Fruit fly (Drosophila melanogaster) whole organism, embryonic: ENCODE data around the gene Naa20A.

Experiments
- CG11093 ChIP-seq: fragments of 200-800 bp; sonication (Bioruptor generic); IDR thresholded peaks from 3 replicates; pipeline ENCODE4 v1.3.6; 2022; ENCODE audit warnings: missing biosample characterization, missing genetic modification characterization
- CG11504 ChIP-seq: fragments of 200-800 bp; sonication (Bioruptor generic); optimal IDR thresholded peaks from 3 replicates; lab custom pipeline; 2019; ENCODE audit warnings: missing biosample characterization, mild to moderate bottlenecking, missing genetic modification characterization, moderate library complexity
- CG13624 ChIP-seq: fragments of 200-800 bp; sonication (Bioruptor generic); optimal IDR thresholded peaks from 2 replicates; lab custom pipeline; 2016; ENCODE audit warnings: missing biosample characterization, missing genetic modification characterization
- CG15479 ChIP-seq: fragments of 200-800 bp; sonication (Bioruptor generic); optimal IDR thresholded peaks from 3 replicates; lab custom pipeline; 2019; ENCODE audit warnings: missing biosample characterization, mild to moderate bottlenecking, missing genetic modification characterization, moderate library complexity
- CG15514 ChIP-seq: fragments of 200-800 bp; sonication (Bioruptor generic); optimal IDR thresholded peaks from 3 replicates; lab custom pipeline; 2017; ENCODE audit warnings: missing biosample characterization, missing genetic modification characterization, mild to moderate bottlenecking, moderate library complexity, missing genetic modification reagents
- CG2120 ChIP-seq: fragments of 200-800 bp; sonication (Bioruptor generic); optimal IDR thresholded peaks from 3 replicates; lab custom pipeline; 2016; ENCODE audit warnings: missing biosample characterization, missing genetic modification characterization
- CG2199 ChIP-seq: fragments of 200-800 bp; sonication (Bioruptor generic); IDR thresholded peaks from 3 replicates; pipeline ENCODE4 v1.3.6; 2022; ENCODE audit warnings: missing biosample characterization, missing genetic modification characterization
- CG2875 ChIP-seq: fragments of 200-800 bp; sonication (Bioruptor generic); optimal IDR thresholded peaks from 2 replicates; lab custom pipeline; 2017; ENCODE audit warnings: missing biosample characterization, mild to moderate bottlenecking, missing genetic modification characterization, missing genetic modification reagents
- CG2889 ChIP-seq: fragments of 200-800 bp; sonication (Bioruptor generic); IDR thresholded peaks from 3 replicates; pipeline ENCODE4 v1.3.6; 2022; ENCODE audit warnings: missing biosample characterization, missing genetic modification characterization
- CG30403 ChIP-seq: fragments of 200-800 bp; sonication (Bioruptor generic); optimal IDR thresholded peaks from 3 replicates; lab custom pipeline; 2016; ENCODE audit warnings: missing biosample characterization, missing genetic modification characterization
- CG31224 ChIP-seq: fragments of 200-800 bp; sonication (Bioruptor generic); IDR thresholded peaks from 2 replicates; pipeline ENCODE4 v1.3.6; 2022; ENCODE audit warnings: missing biosample characterization, missing genetic modification characterization
- CG31365 ChIP-seq: fragments of 200-800 bp; sonication (Bioruptor generic); optimal IDR thresholded peaks from 2 replicates; lab custom pipeline; 2018; ENCODE audit warnings: missing biosample characterization, mild to moderate bottlenecking, missing genetic modification characterization
- CG3407 ChIP-seq: fragments of 200-800 bp; sonication (Bioruptor generic); optimal IDR thresholded peaks from 2 replicates; lab custom pipeline; 2018; ENCODE audit warnings: missing biosample characterization, mild to moderate bottlenecking, missing genetic modification characterization
- CG43689 ChIP-seq: fragments of 200-800 bp; sonication (Bioruptor generic); IDR thresholded peaks from 2 replicates; pipeline ENCODE4 v1.3.6; 2022; ENCODE audit warnings: missing biosample characterization, missing genetic modification characterization
- CG4854 ChIP-seq: fragments of 200-800 bp; sonication (Bioruptor generic); optimal IDR thresholded peaks from 2 replicates; lab custom pipeline; 2016; ENCODE audit warnings: missing biosample characterization, missing genetic modification characterization, inconsistent platforms
- CG5180 ChIP-seq: fragments of 200-800 bp; sonication (Bioruptor generic); optimal IDR thresholded peaks from 3 replicates; lab custom pipeline; 2017; ENCODE audit warnings: missing biosample characterization, missing genetic modification characterization, mild to moderate bottlenecking, moderate library complexity, missing genetic modification reagents
- CG7786 ChIP-seq: fragments of 200-800 bp; sonication (Bioruptor generic); optimal IDR thresholded peaks from 2 replicates; lab custom pipeline; 2016; ENCODE audit warnings: missing biosample characterization, missing genetic modification characterization
- CG7963 ChIP-seq: fragments of 200-800 bp; sonication (Bioruptor generic); IDR thresholded peaks from 3 replicates; pipeline ENCODE4 v1.3.6; 2022; ENCODE audit warnings: missing biosample characterization, missing genetic modification characterization; ENCODE audit not compliant: partially characterized antibody
- Dek ChIP-seq: fragments of 200-800 bp; sonication (Bioruptor generic); optimal IDR thresholded peaks from 3 replicates; lab custom pipeline; 2019; ENCODE audit warnings: missing biosample characterization, mild to moderate bottlenecking, missing genetic modification characterization, moderate library complexity
- Dip3 ChIP-seq: fragments of 200-800 bp; sonication (Bioruptor generic); optimal IDR thresholded peaks from 3 replicates; lab custom pipeline; 2016; ENCODE audit warnings: missing biosample characterization, missing genetic modification characterization
- Gug ChIP-seq: fragments of 200-800 bp; sonication (Bioruptor generic); IDR thresholded peaks from 4 replicates; pipeline ENCODE4 v1.3.6; 2022; ENCODE audit warnings: missing biosample characterization, missing genetic modification characterization
- Hmr ChIP-seq: fragments of 200-800 bp; sonication (Bioruptor generic); optimal IDR thresholded peaks from 3 replicates; lab custom pipeline; 2017; ENCODE audit warnings: mild to moderate bottlenecking, missing biosample characterization, missing genetic modification reagents, missing genetic modification characterization
- MBD-R2 ChIP-seq: fragments of 200-800 bp; sonication (Bioruptor generic); IDR thresholded peaks from 2 replicates; pipeline ENCODE4 v1.3.6; 2022; ENCODE audit warnings: missing biosample characterization, missing genetic modification characterization
- Nf-YA ChIP-seq: fragments of 200-800 bp; sonication (Bioruptor generic); IDR thresholded peaks from 2 replicates; pipeline ENCODE4 v1.3.6; 2022; ENCODE audit warnings: missing biosample characterization, missing genetic modification characterization
- Ravus ChIP-seq: fragments of 200-800 bp; sonication (Bioruptor generic); IDR thresholded peaks from 2 replicates; pipeline ENCODE4 v1.3.6; 2022; ENCODE audit warnings: missing biosample characterization, missing genetic modification characterization
- Spps ChIP-seq: fragments of 200-800 bp; sonication (Bioruptor generic); optimal IDR thresholded peaks from 2 replicates; lab custom pipeline; 2018; ENCODE audit warnings: missing biosample characterization, mild to moderate bottlenecking, missing genetic modification characterization
- Stat92E ChIP-seq, 3 experiments: fragments of >200 bp in 2 of 3; fragments of 200-800 bp in 1 of 3; sonication (Bioruptor generic) in 1 of 3; optimal IDR thresholded peaks; 2 replicates each; lab custom pipeline; 2017 to 2019; ENCODE audit warnings: missing biosample characterization in 3 of 3, missing genetic modification characterization in 3 of 3, mild to moderate bottlenecking in 1 of 3, moderate library complexity in 1 of 3
- TFAM ChIP-seq: fragments of 200-800 bp; sonication (Bioruptor generic); optimal IDR thresholded peaks from 2 replicates; lab custom pipeline; 2017; ENCODE audit warnings: missing biosample characterization, missing genetic modification characterization, inconsistent platforms
- Vsx1 ChIP-seq: fragments of 200-800 bp; sonication (Bioruptor generic); optimal IDR thresholded peaks from 2 replicates; lab custom pipeline; 2017; ENCODE audit warnings: missing biosample characterization, mild to moderate bottlenecking, missing genetic modification characterization, missing genetic modification reagents
- YL-1 ChIP-seq: fragments of 200-800 bp; sonication (Bioruptor generic); optimal IDR thresholded peaks from 3 replicates; lab custom pipeline; 2017; ENCODE audit warnings: missing biosample characterization, mild to moderate bottlenecking, missing genetic modification characterization
- bigmax ChIP-seq: fragments of 200-800 bp; sonication (Bioruptor generic); optimal IDR thresholded peaks from 2 replicates; lab custom pipeline; 2018; ENCODE audit warnings: missing biosample characterization, mild to moderate bottlenecking, missing genetic modification characterization
- chif ChIP-seq, 2 experiments: fragments of 200-800 bp; sonication (Bioruptor generic); optimal IDR thresholded peaks; 3 replicates each; lab custom pipeline; 2016; ENCODE audit warnings: missing biosample characterization in 2 of 2, missing genetic modification characterization in 2 of 2
- crc ChIP-seq: fragments of 200-800 bp; sonication (Bioruptor generic); optimal IDR thresholded peaks from 2 replicates; lab custom pipeline; 2016; ENCODE audit warnings: missing biosample characterization, missing genetic modification characterization
- dan ChIP-seq: fragments of 200-800 bp; sonication (Bioruptor generic); IDR thresholded peaks from 2 replicates; pipeline ENCODE4 v1.3.6; 2022; ENCODE audit warnings: missing biosample characterization, missing genetic modification characterization
- en ChIP-seq: fragments of 200-800 bp; sonication (Bioruptor generic); optimal IDR thresholded peaks from 2 replicates; lab custom pipeline; 2016; ENCODE audit warnings: missing biosample characterization, missing genetic modification characterization
- gce ChIP-seq: fragments of 200-800 bp; sonication (Bioruptor generic); IDR thresholded peaks from 3 replicates; pipeline ENCODE4 v1.3.6; 2022; ENCODE audit warnings: missing biosample characterization, missing genetic modification characterization
- gcm ChIP-seq: fragments of 200-800 bp; sonication (Bioruptor generic); optimal IDR thresholded peaks from 2 replicates; lab custom pipeline; 2019; ENCODE audit warnings: missing biosample characterization, mild to moderate bottlenecking, missing genetic modification characterization, moderate library complexity
- h ChIP-seq: fragments of >200 bp; optimal IDR thresholded peaks from 2 replicates; lab custom pipeline; 2017
- jing ChIP-seq: fragments of 200-800 bp; sonication (Bioruptor generic); optimal IDR thresholded peaks from 2 replicates; lab custom pipeline; 2018; ENCODE audit warnings: missing biosample characterization, mild to moderate bottlenecking, missing genetic modification characterization
- luna ChIP-seq: fragments of 200-800 bp; sonication (Bioruptor generic); optimal IDR thresholded peaks from 2 replicates; lab custom pipeline; 2016; ENCODE audit warnings: missing biosample characterization, missing genetic modification characterization
- mirr ChIP-seq: fragments of 200-800 bp; sonication (Bioruptor generic); optimal IDR thresholded peaks from 3 replicates; lab custom pipeline; 2018; ENCODE audit warnings: missing biosample characterization, mild to moderate bottlenecking, missing genetic modification characterization
- nom ChIP-seq: fragments of 200-800 bp; sonication (Bioruptor generic); optimal IDR thresholded peaks from 2 replicates; lab custom pipeline; 2017; ENCODE audit warnings: missing biosample characterization, missing genetic modification characterization, mild to moderate bottlenecking, moderate library complexity, missing genetic modification reagents
- org-1 ChIP-seq: fragments of 200-800 bp; sonication (Bioruptor generic); optimal IDR thresholded peaks from 2 replicates; lab custom pipeline; 2017; ENCODE audit warnings: missing biosample characterization, missing genetic modification characterization
- pan ChIP-seq, 4 experiments: fragments of >200 bp in 3 of 4; fragments of 200-800 bp in 1 of 4; sonication (Bioruptor generic) in 1 of 4; optimal IDR thresholded peaks in 3 of 4; IDR thresholded peaks in 1 of 4; 2 replicates each; pipeline versions ENCODE4 v1.3.6 to Lab custom; 2017 to 2022; ENCODE audit warnings: missing biosample characterization in 2 of 4, missing genetic modification characterization in 2 of 4, mixed read lengths in 1 of 4
- peb ChIP-seq: fragments of 200-800 bp; sonication (Bioruptor generic); IDR thresholded peaks from 2 replicates; pipeline ENCODE4 v1.3.6; 2022; ENCODE audit warnings: missing biosample characterization, missing genetic modification characterization
- psq ChIP-seq: fragments of 200-800 bp; sonication (Bioruptor generic); optimal IDR thresholded peaks from 2 replicates; lab custom pipeline; 2017; ENCODE audit warnings: missing biosample characterization, missing genetic modification characterization
- rib ChIP-seq: fragments of 200-800 bp; sonication (Bioruptor generic); IDR thresholded peaks from 2 replicates; pipeline ENCODE4 v1.3.6; 2022; ENCODE audit warnings: missing biosample characterization, missing genetic modification characterization
- sens ChIP-seq: fragments of 200-800 bp; sonication (Bioruptor generic); peaks from one replicate; lab custom pipeline; 2016; ENCODE audit warnings: missing biosample characterization, missing genetic modification characterization
- sug ChIP-seq: fragments of 200-800 bp; optimal IDR thresholded peaks from 2 replicates; lab custom pipeline; 2019; ENCODE audit warnings: missing biosample characterization, mild to moderate bottlenecking, missing genetic modification characterization, moderate library complexity
- tgo ChIP-seq: fragments of 200-800 bp; sonication (Bioruptor generic); IDR thresholded peaks from 3 replicates; pipeline ENCODE4 v1.3.6; 2022; ENCODE audit warnings: missing biosample characterization, missing genetic modification characterization
- vvl ChIP-seq: fragments of 200-800 bp; sonication (Bioruptor generic); IDR thresholded peaks from 2 replicates; pipeline ENCODE4 v1.3.6; 2022; ENCODE audit warnings: missing biosample characterization, missing genetic modification characterization
- zen2 ChIP-seq: fragments of 200-800 bp; sonication (Bioruptor generic); IDR thresholded peaks from 3 replicates; pipeline ENCODE4 v1.3.6; 2022; ENCODE audit warnings: missing biosample characterization, missing genetic modification characterization; ENCODE audit not compliant: partially characterized antibody

Gene Naa20A

DNA sequence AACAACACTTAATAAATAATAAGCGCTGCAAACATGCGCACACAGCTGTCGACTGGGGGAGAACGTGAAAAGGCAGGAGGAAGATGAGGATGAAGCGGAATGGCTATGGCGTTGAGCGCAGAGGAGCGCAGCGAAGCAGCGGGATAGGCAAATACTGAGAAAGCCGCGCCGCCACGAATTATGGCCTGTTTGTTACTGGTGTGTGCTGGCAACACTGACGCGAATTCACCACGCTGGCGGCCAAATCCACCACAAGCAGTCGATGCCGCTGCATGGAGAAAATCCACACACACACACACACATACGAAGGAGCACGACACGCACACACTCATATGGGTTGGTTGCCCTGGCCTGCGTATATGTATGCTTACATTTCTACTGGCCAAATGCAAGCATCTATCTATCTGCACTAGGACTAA is 14.1 kb upstream of the Naa20A start (continued):
- TF ChIP-seq MBD-R2 (GFP tag; lab: Robert Waterston, UW): peak; percentile 17; the same call in 1 of the 2 replicates
- TF ChIP-seq vvl (GFP tag; lab: Robert Waterston, UW): no peak
- no peak for TF ChIP-seq CG2889
- TF ChIP-seq CG15514 (GFP tag; lab: Kevin White, UChicago): no peak
- TF ChIP-seq CG7786 (GFP tag; lab: Kevin White, UChicago): no peak
- no peak for TF ChIP-seq crc (GFP tag; lab: Kevin White, UChicago)
- TF ChIP-seq zen2 (GFP tag; lab: Robert Waterston, UW): no peak
- TF ChIP-seq dan: no peak
- TF ChIP-seq Dip3 (GFP tag; lab: Kevin White, UChicago): no peak
- TF ChIP-seq CG15479 (GFP tag; lab: Kevin White, UChicago): no peak
- TF ChIP-seq Spps (tag; lab: Kevin White, UChicago): no peak
- TF ChIP-seq CG31365: no peak
- no peak for TF ChIP-seq Dek (tag; lab: Kevin White, UChicago)
- TF ChIP-seq CG2199 (GFP tag; lab: Robert Waterston, UW): no peak; the same call in 2 of the 3 replicates
- TF ChIP-seq psq (GFP tag; lab: Kevin White, UChicago): peak; percentile 69
- TF ChIP-seq TFAM (GFP tag; lab: Kevin White, UChicago): no peak
- TF ChIP-seq h (lab: Kevin White, UChicago): no peak
- no peak for TF ChIP-seq mirr (GFP tag; lab: Kevin White, UChicago)
- TF ChIP-seq Gug: no peak
- no peak for TF ChIP-seq pan (optimal IDR thresholded peaks at IDR 0.05; lab: Kevin White, UChicago)
- TF ChIP-seq pan (GFP tag; optimal IDR thresholded peaks at IDR 0.05 in 1 of 2, IDR thresholded peaks at IDR 0.05 in 1 of 2): no peak
- no peak for TF ChIP-seq CG5180 (GFP tag; lab: Kevin White, UChicago)
- TF ChIP-seq CG11093 (GFP tag; lab: Robert Waterston, UW): no peak
- TF ChIP-seq YL-1 (GFP tag; lab: Kevin White, UChicago): peak; percentile 51
- TF ChIP-seq gce: no peak
- TF ChIP-seq org-1 (GFP tag; lab: Kevin White, UChicago): no peak
- TF ChIP-seq luna (GFP tag; lab: Kevin White, UChicago): no peak
- no peak for TF ChIP-seq sug (tag; lab: Kevin White, UChicago)
- TF ChIP-seq bigmax (GFP tag; lab: Kevin White, UChicago): no peak
- no peak for TF ChIP-seq Hmr (GFP tag; lab: Kevin White, UChicago)
- TF ChIP-seq Ravus: no peak
- TF ChIP-seq tgo: no peak
- no peak for TF ChIP-seq gcm (GFP tag; lab: Kevin White, UChicago)
- TF ChIP-seq nom: peak; percentile 65
- TF ChIP-seq CG7963 (GFP tag; lab: Robert Waterston, UW): no peak
- no peak for TF ChIP-seq peb (GFP tag; lab: Robert Waterston, UW)
- TF ChIP-seq jing: no peak
- peak; percentile 76 for TF ChIP-seq sens
- no peak for TF ChIP-seq Nf-YA (GFP tag; lab: Robert Waterston, UW)
- no peak for TF ChIP-seq Vsx1 (GFP tag; lab: Kevin White, UChicago)
- no peak for TF ChIP-seq CG3407 (GFP tag; lab: Kevin White, UChicago)
- no peak for TF ChIP-seq Stat92E (GFP tag; optimal IDR thresholded peaks at IDR 0.05; lab: Kevin White, UChicago)
- no peak for TF ChIP-seq en (GFP tag; lab: Kevin White, UChicago)
- TF ChIP-seq CG31224 (GFP tag; lab: Robert Waterston, UW): no peak
- no peak for TF ChIP-seq chif (GFP tag; optimal IDR thresholded peaks at IDR 0.05; lab: Kevin White, UChicago)
- no peak for TF ChIP-seq CG13624
- no peak for TF ChIP-seq CG2875 (GFP tag; lab: Kevin White, UChicago)
- TF ChIP-seq CG4854 (GFP tag; lab: Kevin White, UChicago): no peak
- TF ChIP-seq CG2120 (GFP tag; lab: Kevin White, UChicago): peak; percentile 30
- no peak for TF ChIP-seq CG11504 (tag; lab: Kevin White, UChicago)
- no peak for TF ChIP-seq rib
- no peak for TF ChIP-seq CG30403 (GFP tag; lab: Kevin White, UChicago)
- no peak for TF ChIP-seq CG43689 (GFP tag; lab: Robert Waterston, UW)
